Worm (Caenorhabditis elegans) whole organism, young adult: ENCODE data around the gene K04A8.20.

Experiments used
- F23B12.7 ChIP-seq: sonication (generic microtip); optimal IDR thresholded peaks from 2 replicates; lab custom pipeline; 2017; ENCODE audit warnings: missing genetic modification characterization, mild to moderate bottlenecking, missing compliant biosample characterization, antibody characterized with exemption, moderate library complexity; ENCODE audit not compliant: insufficient read depth
- ama-1 ChIP-seq, 3 experiments: fragments of 150-350 bp in 1 of 3; sonication (generic microtip) in 2 of 3; optimal IDR thresholded peaks; 2 replicates each; lab custom pipeline; 2014 to 2018; ENCODE audit warnings: missing biosample characterization in 2 of 3, missing genetic modification characterization in 2 of 3, missing genetic modification reagents in 2 of 3
- egrh-3 ChIP-seq: fragments of 200-800 bp; sonication (Bioruptor generic); IDR thresholded peaks from 2 replicates; pipeline ENCODE4 v1.3.6; 2022; ENCODE audit warnings: missing genetic modification reagents, missing genetic modification characterization, missing compliant biosample characterization
- lin-35 ChIP-seq, 3 experiments: fragments of 150-350 bp in 2 of 3; sonication (generic microtip) in 1 of 3; optimal IDR thresholded peaks; 2 replicates each; lab custom pipeline; 2014 to 2018; ENCODE audit warnings: missing biosample characterization in 3 of 3, missing genetic modification characterization in 3 of 3, missing genetic modification reagents in 3 of 3
- nhr-80 ChIP-seq: sonication (generic microtip); optimal IDR thresholded peaks from 2 replicates; lab custom pipeline; 2016; ENCODE audit warnings: missing genetic modification characterization, missing compliant biosample characterization
- pha-4 ChIP-seq: fragments of 150-350 bp; sonication (generic microtip); optimal IDR thresholded peaks from 2 replicates; lab custom pipeline; 2014; ENCODE audit warnings: missing biosample characterization, missing genetic modification reagents, missing genetic modification characterization
- rcor-1 ChIP-seq: fragments of 200-800 bp; sonication (Bioruptor generic); IDR thresholded peaks from 2 replicates; pipeline ENCODE4 v1.3.6; 2022; ENCODE audit warnings: missing genetic modification reagents, missing genetic modification characterization, missing compliant biosample characterization

ce11 chrV:6575406-6576130 lies 26.3 kb downstream of the K04A8.20 start, which contains the start of gene fut-2:
- TF ChIP-seq pha-4 (tag; lab: Kevin White, UChicago): no peak
- no peak for TF ChIP-seq rcor-1 (GFP tag; lab: Robert Waterston, UW)
- TF ChIP-seq egrh-3 (GFP tag; lab: Robert Waterston, UW): no peak
- TF ChIP-seq F23B12.7: no peak
- peak; percentile 84 for TF ChIP-seq nhr-80 (tag; lab: Kevin White, UChicago)
- no peak for TF ChIP-seq ama-1 (optimal IDR thresholded peaks at IDR 0.05; lab: Kevin White, UChicago)
- TF ChIP-seq ama-1 (GFP tag; optimal IDR thresholded peaks at IDR 0.05; lab: Kevin White, UChicago): no peak
- TF ChIP-seq lin-35 (GFP tag; optimal IDR thresholded peaks at IDR 0.05; lab: Kevin White, UChicago): no peak
